Worm (Caenorhabditis elegans) whole organism, L1 larva: Measurements from ENCODE around the gene nhr-123.

Experiments
- F16B12.6 ChIP-seq: fragments of 150-350 bp; optimal IDR thresholded peaks from 2 replicates; lab custom pipeline; 2014; ENCODE audit warnings: missing biosample characterization, missing genetic modification characterization
- Y116A8C.19 ChIP-seq: sonication (generic microtip); optimal IDR thresholded peaks from 2 replicates; lab custom pipeline; 2016; ENCODE audit warnings: missing compliant biosample characterization, missing genetic modification characterization, borderline replicate concordance
- alr-1 ChIP-seq: fragments of 200-800 bp; sonication (Bioruptor generic); optimal IDR thresholded peaks from 2 replicates; lab custom pipeline; 2018; ENCODE audit warnings: borderline replicate concordance, mild to moderate bottlenecking, missing genetic modification characterization, missing compliant biosample characterization
- blmp-1 ChIP-seq: fragments of 150-350 bp; optimal IDR thresholded peaks from 2 replicates; lab custom pipeline; 2014; ENCODE audit warnings: missing biosample characterization, missing genetic modification characterization
- ceh-63 ChIP-seq: fragments of 200-800 bp; sonication (Bioruptor generic); optimal IDR thresholded peaks from 2 replicates; lab custom pipeline; 2018; ENCODE audit warnings: mild to moderate bottlenecking, missing genetic modification characterization, missing compliant biosample characterization
- ceh-8 ChIP-seq: fragments of 200-800 bp; sonication (Bioruptor generic); optimal IDR thresholded peaks from 2 replicates; lab custom pipeline; 2018; ENCODE audit warnings: mild to moderate bottlenecking, missing genetic modification characterization, moderate library complexity, missing compliant biosample characterization
- ceh-88 ChIP-seq: fragments of 200-800 bp; sonication (Bioruptor generic); IDR thresholded peaks from 2 replicates; pipeline ENCODE4 v1.3.6; 2022; ENCODE audit warnings: missing genetic modification characterization, missing compliant biosample characterization
- ces-1 ChIP-seq: fragments of 150-350 bp; optimal IDR thresholded peaks from 2 replicates; lab custom pipeline; 2014; ENCODE audit warnings: missing biosample characterization, missing genetic modification reagents, missing genetic modification characterization
- dpl-1 ChIP-seq, 3 experiments: fragments of 150-350 bp in 2 of 3; sonication (generic microtip) in 1 of 3; optimal IDR thresholded peaks; 2 replicates each; lab custom pipeline; 2014 to 2017; ENCODE audit warnings: missing biosample characterization in 3 of 3, missing genetic modification characterization in 3 of 3, missing genetic modification reagents in 3 of 3
- efl-1 ChIP-seq, 4 experiments: fragments of 150-350 bp; optimal IDR thresholded peaks in 3 of 4; peaks in 1 of 4; 1 replicate in 1 of 4; 2 replicates in 3 of 4; lab custom pipeline; 2014; ENCODE audit warnings: missing biosample characterization in 2 of 4, missing genetic modification characterization in 2 of 4, missing genetic modification reagents in 2 of 4
- efl-3 ChIP-seq: fragments of 200-800 bp; sonication (Bioruptor generic); optimal IDR thresholded peaks from 2 replicates; lab custom pipeline; 2018; ENCODE audit warnings: mild to moderate bottlenecking, missing genetic modification characterization, missing compliant biosample characterization
- elt-3 ChIP-seq, 6 experiments: fragments of 150-350 bp in 1 of 6; sonication (generic microtip); optimal IDR thresholded peaks; 2 replicates each; lab custom pipeline; 2017 to 2018; ENCODE audit warnings: missing biosample characterization in 6 of 6, missing genetic modification characterization in 6 of 6, inconsistent platforms in 1 of 6
- ets-5 ChIP-seq: fragments of 200-800 bp; sonication (Bioruptor generic); IDR thresholded peaks from 2 replicates; pipeline ENCODE4 v1.3.6; 2022; ENCODE audit warnings: missing genetic modification characterization, missing compliant biosample characterization
- fkh-4 ChIP-seq: sonication (generic microtip); optimal IDR thresholded peaks from 2 replicates; lab custom pipeline; 2016; ENCODE audit warnings: missing compliant biosample characterization, missing genetic modification characterization, borderline replicate concordance
- fkh-8 ChIP-seq: sonication (generic microtip); optimal IDR thresholded peaks from 2 replicates; lab custom pipeline; 2016; ENCODE audit warnings: mild to moderate bottlenecking, missing genetic modification characterization, missing compliant biosample characterization
- grh-1 ChIP-seq: fragments of 200-800 bp; sonication (Bioruptor generic); IDR thresholded peaks from 2 replicates; pipeline ENCODE4 v1.3.6; 2022; ENCODE audit warnings: missing genetic modification reagents, missing genetic modification characterization, missing compliant biosample characterization
- hlh-17 ChIP-seq: fragments of 200-800 bp; sonication (Bioruptor generic); optimal IDR thresholded peaks from 2 replicates; lab custom pipeline; 2018; ENCODE audit warnings: missing genetic modification characterization, mild to moderate bottlenecking, missing compliant biosample characterization, moderate library complexity, borderline replicate concordance
- hpl-2 ChIP-seq: fragments of 150-350 bp; optimal IDR thresholded peaks from 2 replicates; lab custom pipeline; 2014; ENCODE audit warnings: missing biosample characterization, missing genetic modification reagents, missing genetic modification characterization
- irx-1 ChIP-seq: sonication (generic microtip); optimal IDR thresholded peaks from 2 replicates; lab custom pipeline; 2016; ENCODE audit warnings: missing genetic modification characterization, missing compliant biosample characterization
- lin-13 ChIP-seq: fragments of 150-350 bp; optimal IDR thresholded peaks from 2 replicates; lab custom pipeline; 2014; ENCODE audit warnings: missing biosample characterization, missing genetic modification reagents, missing genetic modification characterization
- lin-14 ChIP-seq: fragments of 200-800 bp; sonication (Bioruptor generic); optimal IDR thresholded peaks from 2 replicates; lab custom pipeline; 2018; ENCODE audit warnings: mild to moderate bottlenecking, missing genetic modification characterization, moderate library complexity, missing compliant biosample characterization
- lin-35 ChIP-seq, 2 experiments: fragments of 150-350 bp; optimal IDR thresholded peaks; 2 replicates each; lab custom pipeline; 2014; ENCODE audit warnings: missing biosample characterization in 2 of 2, missing genetic modification characterization in 2 of 2, missing genetic modification reagents in 2 of 2
- lin-39 ChIP-seq: fragments of 150-350 bp; optimal IDR thresholded peaks from 2 replicates; lab custom pipeline; 2014; ENCODE audit warnings: missing biosample characterization, missing genetic modification reagents, missing genetic modification characterization
- lsy-2 ChIP-seq, 2 experiments: fragments of 150-350 bp; optimal IDR thresholded peaks; 2 replicates each; lab custom pipeline; 2014; ENCODE audit warnings: missing biosample characterization in 2 of 2, missing genetic modification characterization in 2 of 2
- mdl-1 ChIP-seq, 2 experiments: fragments of 150-350 bp; optimal IDR thresholded peaks; 2 replicates each; lab custom pipeline; 2014 to 2017; ENCODE audit warnings: missing biosample characterization in 2 of 2, missing genetic modification characterization in 2 of 2, inconsistent platforms in 1 of 2
- mef-2 ChIP-seq: fragments of 150-350 bp; optimal IDR thresholded peaks from 2 replicates; lab custom pipeline; 2014; ENCODE audit warnings: missing biosample characterization, missing genetic modification characterization
- mep-1 ChIP-seq: fragments of 150-350 bp; optimal IDR thresholded peaks from 2 replicates; lab custom pipeline; 2014; ENCODE audit warnings: missing biosample characterization, missing genetic modification characterization
- nhr-11 ChIP-seq: fragments of 150-350 bp; optimal IDR thresholded peaks from 2 replicates; lab custom pipeline; 2014; ENCODE audit warnings: missing biosample characterization, missing genetic modification characterization
- nhr-12 ChIP-seq: sonication (generic microtip); optimal IDR thresholded peaks from 2 replicates; lab custom pipeline; 2017; ENCODE audit warnings: missing biosample characterization, missing genetic modification characterization
- nhr-19 ChIP-seq: fragments of 200-800 bp; sonication (Bioruptor generic); conservative IDR thresholded peaks from 2 replicates; pipeline ENCODE4 v1.3.6; 2022; ENCODE audit warnings: missing genetic modification characterization, missing compliant biosample characterization
- nhr-47 ChIP-seq: sonication (generic microtip); optimal IDR thresholded peaks from 2 replicates; lab custom pipeline; 2016; ENCODE audit warnings: mild to moderate bottlenecking, missing genetic modification characterization, moderate library complexity, missing compliant biosample characterization
- nhr-71 ChIP-seq: sonication (generic microtip); optimal IDR thresholded peaks from 2 replicates; lab custom pipeline; 2016; ENCODE audit warnings: mild to moderate bottlenecking, missing genetic modification characterization, moderate library complexity, missing compliant biosample characterization
- nhr-76 ChIP-seq: sonication (generic microtip); optimal IDR thresholded peaks from 2 replicates; lab custom pipeline; 2017; ENCODE audit warnings: missing biosample characterization, missing genetic modification characterization
- nhr-84 ChIP-seq: sonication (generic microtip); optimal IDR thresholded peaks from 2 replicates; lab custom pipeline; 2017; ENCODE audit warnings: missing biosample characterization, missing genetic modification characterization
- pqm-1 ChIP-seq: sonication (generic microtip); optimal IDR thresholded peaks from 3 replicates; lab custom pipeline; 2017; ENCODE audit warnings: missing biosample characterization, missing genetic modification characterization
- skn-1 ChIP-seq: fragments of 150-350 bp; optimal IDR thresholded peaks from 2 replicates; lab custom pipeline; 2014; ENCODE audit warnings: missing biosample characterization, missing genetic modification characterization
- snu-23 ChIP-seq: sonication (generic microtip); optimal IDR thresholded peaks from 2 replicates; lab custom pipeline; 2016; ENCODE audit warnings: missing genetic modification characterization, missing compliant biosample characterization
- sup-37 ChIP-seq: fragments of 200-800 bp; sonication (Bioruptor generic); optimal IDR thresholded peaks from 2 replicates; lab custom pipeline; 2018; ENCODE audit warnings: mild to moderate bottlenecking, missing genetic modification characterization, missing compliant biosample characterization
- tbx-2 ChIP-seq: sonication (generic microtip); optimal IDR thresholded peaks from 2 replicates; lab custom pipeline; 2016; ENCODE audit warnings: missing genetic modification characterization, missing compliant biosample characterization
- unc-130 ChIP-seq: fragments of 150-350 bp; optimal IDR thresholded peaks from 2 replicates; lab custom pipeline; 2017; ENCODE audit warnings: missing biosample characterization, missing genetic modification characterization, inconsistent platforms
- unc-30 ChIP-seq: sonication (generic microtip); optimal IDR thresholded peaks from 2 replicates; lab custom pipeline; 2017; ENCODE audit warnings: missing biosample characterization, missing genetic modification characterization
- unc-62 ChIP-seq: fragments of 150-350 bp; optimal IDR thresholded peaks from 2 replicates; lab custom pipeline; 2014; ENCODE audit warnings: missing biosample characterization, missing genetic modification reagents, missing genetic modification characterization
- unc-98 ChIP-seq: fragments of 200-800 bp; sonication (Bioruptor generic); IDR thresholded peaks from 2 replicates; pipeline ENCODE4 v1.3.6; 2022; ENCODE audit warnings: missing genetic modification characterization, missing compliant biosample characterization
- vab-15 ChIP-seq: sonication (generic microtip); optimal IDR thresholded peaks from 2 replicates; lab custom pipeline; 2017; ENCODE audit warnings: missing genotype, mild to moderate bottlenecking, missing genetic modification characterization, missing compliant biosample characterization
- xbp-1 ChIP-seq: sonication (generic microtip); optimal IDR thresholded peaks from 2 replicates; lab custom pipeline; 2016; ENCODE audit warnings: missing genetic modification characterization, missing compliant biosample characterization
- ztf-11 ChIP-seq, 2 experiments: sonication (generic microtip); optimal IDR thresholded peaks; 2 replicates each; lab custom pipeline; 2016 to 2017; ENCODE audit warnings: missing genetic modification characterization in 2 of 2, missing biosample characterization in 1 of 2, missing compliant biosample characterization in 1 of 2
- ztf-4 ChIP-seq: fragments of 150-350 bp; optimal IDR thresholded peaks from 2 replicates; lab custom pipeline; 2014; ENCODE audit warnings: missing biosample characterization, missing genetic modification characterization

nhr-123 gene

DNA sequence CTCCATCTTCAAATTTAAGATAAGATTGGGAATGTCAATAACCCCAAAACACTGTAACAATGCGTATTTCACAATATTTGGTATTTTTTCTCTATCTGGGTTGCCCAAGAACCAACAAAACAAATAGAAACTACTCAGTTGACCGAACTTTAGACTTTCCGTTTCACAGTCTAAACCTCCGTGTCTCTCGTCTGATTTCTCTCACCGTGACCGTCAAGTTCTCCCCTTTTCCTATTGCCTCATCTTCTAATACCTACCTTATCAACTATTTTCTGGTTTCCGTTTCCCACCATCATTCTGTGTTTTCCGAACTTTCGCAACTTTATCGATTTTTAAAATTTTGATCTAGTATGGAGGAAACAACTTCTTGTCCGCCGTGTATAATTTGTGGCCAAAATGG lies 43.0 kb downstream of the nhr-123 start, which contains the start of gene nhr-131 (continued):
- TF ChIP-seq mep-1 (tag; lab: Kevin White, UChicago) = no peak
- peak; percentile 29 for TF ChIP-seq nhr-71 (tag; lab: Kevin White, UChicago)
- TF ChIP-seq unc-62 = no peak
- no peak for TF ChIP-seq xbp-1
- no peak for TF ChIP-seq Y116A8C.19 (tag; lab: Kevin White, UChicago)
- no peak for TF ChIP-seq ceh-88 (GFP tag; lab: Robert Waterston, UW)
- no peak for TF ChIP-seq fkh-4 (tag; lab: Kevin White, UChicago)
- no peak for TF ChIP-seq unc-30 (tag; lab: Kevin White, UChicago)
- no peak for TF ChIP-seq nhr-76 (tag; lab: Kevin White, UChicago)
- TF ChIP-seq lin-13 (GFP tag; lab: Kevin White, UChicago) = no peak
- TF ChIP-seq nhr-12 (tag; lab: Kevin White, UChicago) = no peak
- no peak for TF ChIP-seq lin-39 (tag; lab: Kevin White, UChicago)
- TF ChIP-seq hlh-17 (GFP tag; lab: Kevin White, UChicago) = no peak
- TF ChIP-seq elt-3 (tag; optimal IDR thresholded peaks at IDR 0.05; lab: Kevin White, UChicago) = peak in 2 of 6 experiments; percentile 27 to 55
- no peak for TF ChIP-seq grh-1 (GFP tag; lab: Robert Waterston, UW)
- TF ChIP-seq lsy-2 (tag; optimal IDR thresholded peaks at IDR 0.05; lab: Kevin White, UChicago) = no peak
- peak; percentile 38 for TF ChIP-seq snu-23 (GFP tag; lab: Kevin White, UChicago)
- peak; percentile 6 for TF ChIP-seq tbx-2
- TF ChIP-seq dpl-1 (GFP tag; optimal IDR thresholded peaks at IDR 0.05; lab: Kevin White, UChicago) = no peak
- no peak for TF ChIP-seq vab-15 (tag; lab: Kevin White, UChicago)
- no peak for TF ChIP-seq ceh-63 (GFP tag; lab: Kevin White, UChicago)
- no peak for TF ChIP-seq hpl-2 (GFP tag; lab: Kevin White, UChicago)
- no peak for TF ChIP-seq ceh-8 (GFP tag; lab: Kevin White, UChicago)
- TF ChIP-seq F16B12.6 (tag; lab: Kevin White, UChicago) = no peak
- TF ChIP-seq ztf-4 (tag; lab: Kevin White, UChicago) = no peak
- TF ChIP-seq efl-1 (optimal IDR thresholded peaks at IDR 0.05; lab: Kevin White, UChicago) = no peak
- peak in 1 of 2 experiments; percentile 61 for TF ChIP-seq efl-1 (GFP tag; optimal IDR thresholded peaks at IDR 0.05 in 1 of 2; lab: Kevin White, UChicago)
- no peak for TF ChIP-seq skn-1 (tag; lab: Kevin White, UChicago)
- no peak for TF ChIP-seq efl-3 (GFP tag; lab: Kevin White, UChicago)
- no peak for TF ChIP-seq nhr-84 (tag; lab: Kevin White, UChicago)
- no peak for TF ChIP-seq mef-2 (tag; lab: Kevin White, UChicago)

DNA sequence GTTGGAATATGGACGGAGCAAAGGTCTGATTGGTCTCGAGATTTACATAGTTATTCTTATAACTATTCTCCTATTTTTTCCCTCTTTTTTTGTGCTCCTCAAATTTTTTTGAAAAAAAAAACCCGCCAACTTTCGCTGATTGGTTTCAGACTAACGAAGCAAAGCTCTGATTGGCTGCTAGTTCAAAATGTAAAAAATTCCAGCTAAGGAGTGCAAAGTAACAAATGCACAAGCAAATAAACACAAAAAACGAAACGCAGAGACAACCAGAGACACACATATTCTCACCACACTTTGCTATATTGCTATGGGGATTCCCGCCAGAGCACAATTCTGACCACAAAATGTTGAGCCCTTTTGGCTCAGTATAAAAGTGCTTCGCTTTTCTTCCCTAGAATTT lies 46.1 kb downstream of the nhr-123 start, which contains the start of gene T01G6.1:
Gene T01G6.1 (plus strand): TSS at position 301 of the 400 bp plus-strand sequence.
- TF ChIP-seq lin-39 (tag; lab: Kevin White, UChicago) (no peak), blmp-1 (tag; lab: Kevin White, UChicago) (no peak), ets-5 (no peak), alr-1 (tag; lab: Kevin White, UChicago) (no peak), ztf-4 (tag; lab: Kevin White, UChicago) (no peak), vab-15 (tag; lab: Kevin White, UChicago) (no peak), nhr-19 (GFP tag; lab: Robert Waterston, UW) (no peak), ceh-8 (GFP tag; lab: Kevin White, UChicago) (no peak), snu-23 (GFP tag; lab: Kevin White, UChicago) (no peak), lin-35 (GFP tag; optimal IDR thresholded peaks at IDR 0.05; lab: Kevin White, UChicago) (no peak), unc-98 (GFP tag; lab: Robert Waterston, UW) (no peak), tbx-2 (no peak), lin-13 (GFP tag; lab: Kevin White, UChicago) (no peak), nhr-11 (tag; lab: Kevin White, UChicago) (no peak)

DNA sequence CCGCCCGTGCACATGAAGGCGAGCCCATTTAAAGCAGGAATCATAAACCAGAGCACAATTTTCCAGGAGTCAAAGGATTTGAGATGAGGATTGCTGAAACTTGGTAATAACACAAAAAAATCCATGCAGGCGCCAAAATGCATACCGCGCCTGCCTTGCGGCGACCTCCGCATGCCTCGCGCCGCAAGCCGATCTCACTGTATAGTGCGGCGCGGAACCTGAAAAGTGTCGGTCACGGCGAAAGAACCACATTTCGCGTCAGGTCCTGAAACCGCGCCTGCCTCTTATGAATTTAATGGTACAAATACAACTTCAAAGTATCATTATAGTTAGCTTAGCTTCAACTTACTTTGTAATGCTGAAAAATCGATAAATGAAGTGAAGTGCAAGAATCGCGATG lies 49.3 kb downstream of the nhr-123 start:
- TF ChIP-seq nhr-12 (tag; lab: Kevin White, UChicago) (no peak), nhr-47 (tag; lab: Kevin White, UChicago) (no peak), fkh-8 (no peak), ces-1 (GFP tag; lab: Kevin White, UChicago) (no peak), elt-3 (tag; optimal IDR thresholded peaks at IDR 0.05; lab: Kevin White, UChicago) (no peak), nhr-19 (GFP tag; lab: Robert Waterston, UW) (no peak), sup-37 (GFP tag; lab: Kevin White, UChicago) (no peak), pqm-1 (tag; lab: Kevin White, UChicago) (no peak), unc-130 (tag; lab: Kevin White, UChicago) (no peak), lin-14 (GFP tag; lab: Kevin White, UChicago) (no peak), lin-39 (tag; lab: Kevin White, UChicago) (no peak), irx-1 (tag; lab: Kevin White, UChicago) (no peak), mdl-1 (tag; optimal IDR thresholded peaks at IDR 0.05; lab: Kevin White, UChicago) (no peak), ztf-11 (tag; optimal IDR thresholded peaks at IDR 0.05; lab: Kevin White, UChicago) (no peak)
- TF ChIP-seq, all 84 proteins: peak for 0
